Worm (Caenorhabditis elegans) whole organism, L4 larva: ENCODE results near the gene znf-622.
A peak's percentile ranks its signal among the peaks of the same experiment; 100 is the strongest.

Experiments used
- F10B5.3 ChIP-seq: sonication (generic microtip); optimal IDR thresholded peaks from 2 replicates; lab custom pipeline; 2016; ENCODE audit warnings: mild to moderate bottlenecking, missing genetic modification characterization, missing compliant biosample characterization
- F26F4.8 ChIP-seq: fragments of 200-800 bp; sonication (Bioruptor generic); conservative IDR thresholded peaks from 2 replicates; pipeline ENCODE4 v1.3.6; 2022; ENCODE audit warnings: missing genetic modification characterization, missing compliant biosample characterization
- F49E8.2 ChIP-seq: sonication (generic microtip); optimal IDR thresholded peaks from 2 replicates; lab custom pipeline; 2016; ENCODE audit warnings: missing compliant biosample characterization, mild to moderate bottlenecking, missing genetic modification characterization, borderline replicate concordance
- R02D3.7 ChIP-seq: fragments of 150-350 bp; sonication (generic microtip); optimal IDR thresholded peaks from 3 replicates; lab custom pipeline; 2014; ENCODE audit warnings: missing biosample characterization, missing genetic modification characterization
- T20F7.1 ChIP-seq: fragments of 200-800 bp; sonication (Bioruptor generic); optimal IDR thresholded peaks from 2 replicates; lab custom pipeline; 2018; ENCODE audit warnings: mild to moderate bottlenecking, missing genetic modification characterization, missing compliant biosample characterization
- Y48G9A.11 ChIP-seq: fragments of 200-800 bp; sonication (Bioruptor generic); IDR thresholded peaks from 2 replicates; pipeline ENCODE4 v1.3.6; 2022; ENCODE audit warnings: missing genetic modification reagents, missing genetic modification characterization, missing compliant biosample characterization
- Y5F2A.4 ChIP-seq: fragments of 200-800 bp; sonication (Bioruptor generic); optimal IDR thresholded peaks from 2 replicates; lab custom pipeline; 2018; ENCODE audit warnings: mild to moderate bottlenecking, missing genetic modification characterization, missing compliant biosample characterization
- ZK546.5 ChIP-seq, 2 experiments: sonication (generic microtip); optimal IDR thresholded peaks; 2 replicates each; lab custom pipeline; 2017; ENCODE audit warnings: missing biosample characterization in 2 of 2, missing genetic modification characterization in 2 of 2
- aha-1 ChIP-seq: fragments of 150-350 bp; peaks from one replicate; lab custom pipeline; 2014; ENCODE audit warnings: missing biosample characterization, missing genetic modification characterization
- ceh-20 ChIP-seq: fragments of 200-800 bp; sonication (Bioruptor generic); IDR thresholded peaks from 2 replicates; pipeline ENCODE4 v1.3.6; 2022; ENCODE audit warnings: missing genetic modification reagents, missing genetic modification characterization, missing compliant biosample characterization
- cey-2 ChIP-seq: sonication (generic microtip); optimal IDR thresholded peaks from 3 replicates; lab custom pipeline; 2017; ENCODE audit warnings: missing genetic modification characterization, mild to moderate bottlenecking, missing compliant biosample characterization, antibody characterized with exemption, borderline replicate concordance; ENCODE audit not compliant: insufficient read depth
- ctbp-1 ChIP-seq: fragments of 200-800 bp; sonication (Bioruptor generic); IDR thresholded peaks from 2 replicates; pipeline ENCODE4 v1.3.6; 2022; ENCODE audit warnings: missing genetic modification reagents, missing genetic modification characterization, missing compliant biosample characterization
- daf-16 ChIP-seq, 3 experiments: sonication (generic microtip); optimal IDR thresholded peaks; 2 replicates each; lab custom pipeline; 2016 to 2017; ENCODE audit warnings: missing genetic modification characterization in 3 of 3, missing genetic modification reagents in 3 of 3, mild to moderate bottlenecking in 2 of 3, missing compliant biosample characterization in 2 of 3, missing biosample characterization in 1 of 3, moderate library complexity in 1 of 3
- daf-19 ChIP-seq: fragments of 200-800 bp; sonication (Bioruptor generic); conservative IDR thresholded peaks from 2 replicates; pipeline ENCODE4 v1.3.6; 2022; ENCODE audit warnings: missing genetic modification characterization, missing compliant biosample characterization
- daf-8 ChIP-seq: fragments of 200-800 bp; sonication (Bioruptor generic); IDR thresholded peaks from 2 replicates; pipeline ENCODE4 v1.3.6; 2022; ENCODE audit warnings: missing genetic modification characterization, missing compliant biosample characterization
- dmd-6 ChIP-seq: fragments of 200-800 bp; sonication (Bioruptor generic); IDR thresholded peaks from 2 replicates; pipeline ENCODE4 v1.3.6; 2022; ENCODE audit warnings: missing genetic modification reagents, missing genetic modification characterization, missing compliant biosample characterization
- dpl-1 ChIP-seq: fragments of 150-350 bp; optimal IDR thresholded peaks from 2 replicates; lab custom pipeline; 2014; ENCODE audit warnings: missing biosample characterization, missing genetic modification reagents, missing genetic modification characterization
- dve-1 ChIP-seq: sonication (generic microtip); optimal IDR thresholded peaks from 2 replicates; lab custom pipeline; 2017; ENCODE audit warnings: antibody characterized with exemption, mild to moderate bottlenecking, missing genetic modification characterization, missing compliant biosample characterization; ENCODE audit not compliant: insufficient read depth
- egl-43 ChIP-seq: fragments of 200-800 bp; sonication (Bioruptor generic); IDR thresholded peaks from 2 replicates; pipeline ENCODE4 v1.3.6; 2022; ENCODE audit warnings: missing genetic modification reagents, missing genetic modification characterization, missing compliant biosample characterization
- fkh-10 ChIP-seq: fragments of 150-350 bp; optimal IDR thresholded peaks from 2 replicates; lab custom pipeline; 2014; ENCODE audit warnings: missing biosample characterization, missing genetic modification reagents, missing genetic modification characterization
- hlh-11 ChIP-seq: fragments of 200-800 bp; sonication (Bioruptor generic); optimal IDR thresholded peaks from 2 replicates; lab custom pipeline; 2018; ENCODE audit warnings: mild to moderate bottlenecking, missing genetic modification characterization, missing compliant biosample characterization
- hlh-30 ChIP-seq: sonication (generic microtip); optimal IDR thresholded peaks from 2 replicates; lab custom pipeline; 2017; ENCODE audit warnings: antibody characterized with exemption, mild to moderate bottlenecking, missing genetic modification characterization, missing compliant biosample characterization; ENCODE audit not compliant: insufficient read depth
- hmg-1.1 ChIP-seq: fragments of 200-800 bp; sonication (Bioruptor generic); IDR thresholded peaks from 2 replicates; pipeline ENCODE4 v1.3.6; 2022; ENCODE audit warnings: missing genetic modification reagents, missing genetic modification characterization, missing compliant biosample characterization
- jun-1 ChIP-seq: fragments of 150-350 bp; optimal IDR thresholded peaks from 2 replicates; lab custom pipeline; 2014; ENCODE audit warnings: missing biosample characterization, missing genetic modification reagents, missing genetic modification characterization
- lin-13 ChIP-seq: fragments of 150-350 bp; optimal IDR thresholded peaks from 2 replicates; lab custom pipeline; 2014; ENCODE audit warnings: missing biosample characterization, missing genetic modification reagents, missing genetic modification characterization
- lir-3 ChIP-seq: sonication (generic microtip); optimal IDR thresholded peaks from 2 replicates; lab custom pipeline; 2016; ENCODE audit warnings: mild to moderate bottlenecking, missing genetic modification characterization, missing compliant biosample characterization
- lsy-2 ChIP-seq, 2 experiments: fragments of 150-350 bp in 1 of 2; sonication (generic microtip) in 1 of 2; optimal IDR thresholded peaks; 2 replicates each; lab custom pipeline; 2014 to 2017; ENCODE audit warnings: missing biosample characterization in 2 of 2, missing genetic modification characterization in 2 of 2
- mdl-1 ChIP-seq, 2 experiments: fragments of 150-350 bp in 1 of 2; sonication (generic microtip) in 1 of 2; optimal IDR thresholded peaks; 2 replicates each; lab custom pipeline; 2014 to 2017; ENCODE audit warnings: missing biosample characterization in 2 of 2, missing genetic modification characterization in 2 of 2
- mdt-29 ChIP-seq: fragments of 200-800 bp; sonication (Bioruptor generic); IDR thresholded peaks from 2 replicates; pipeline ENCODE4 v1.3.6; 2022; ENCODE audit warnings: missing genetic modification reagents, missing genetic modification characterization, missing compliant biosample characterization
- mes-2 ChIP-seq: sonication (generic microtip); optimal IDR thresholded peaks from 2 replicates; lab custom pipeline; 2016; ENCODE audit warnings: missing genotype, mild to moderate bottlenecking, missing genetic modification characterization, missing compliant biosample characterization; ENCODE audit not compliant: poor library complexity, severe bottlenecking
- mxl-3 ChIP-seq: fragments of 200-800 bp; sonication (Bioruptor generic); optimal IDR thresholded peaks from 2 replicates; lab custom pipeline; 2018; ENCODE audit warnings: mild to moderate bottlenecking, missing genetic modification characterization, missing compliant biosample characterization
- nhr-11 ChIP-seq: fragments of 150-350 bp; optimal IDR thresholded peaks from 2 replicates; lab custom pipeline; 2014; ENCODE audit warnings: missing biosample characterization, missing genetic modification characterization
- nhr-237 ChIP-seq: sonication (generic microtip); optimal IDR thresholded peaks from 2 replicates; lab custom pipeline; 2017; ENCODE audit warnings: missing biosample characterization, missing genetic modification characterization
- nhr-25 ChIP-seq: sonication (generic microtip); optimal IDR thresholded peaks from 2 replicates; lab custom pipeline; 2017; ENCODE audit warnings: missing genetic modification characterization, mild to moderate bottlenecking, missing compliant biosample characterization, antibody characterized with exemption, moderate library complexity, borderline replicate concordance; ENCODE audit not compliant: insufficient read depth
- nhr-28 ChIP-seq: fragments of 150-350 bp; optimal IDR thresholded peaks from 2 replicates; lab custom pipeline; 2014; ENCODE audit warnings: missing biosample characterization, missing genetic modification characterization
- nhr-41 ChIP-seq: fragments of 200-800 bp; sonication (Bioruptor generic); IDR thresholded peaks from 2 replicates; pipeline ENCODE4 v1.3.6; 2022; ENCODE audit warnings: missing genetic modification reagents, missing genetic modification characterization, missing compliant biosample characterization
- nhr-76 ChIP-seq: fragments of 150-350 bp; optimal IDR thresholded peaks from 2 replicates; lab custom pipeline; 2014; ENCODE audit warnings: missing biosample characterization, missing genetic modification characterization
- nhr-77 ChIP-seq: fragments of 150-350 bp; optimal IDR thresholded peaks from 2 replicates; lab custom pipeline; 2014; ENCODE audit warnings: missing biosample characterization, missing genetic modification characterization
- php-3 ChIP-seq: fragments of 200-800 bp; sonication (Bioruptor generic); IDR thresholded peaks from 2 replicates; pipeline ENCODE4 v1.3.6; 2022; ENCODE audit warnings: missing genetic modification reagents, missing genetic modification characterization, missing compliant biosample characterization
- saeg-2 ChIP-seq: fragments of 200-800 bp; sonication (Bioruptor generic); IDR thresholded peaks from 2 replicates; pipeline ENCODE4 v1.3.6; 2022; ENCODE audit warnings: missing genetic modification reagents, missing genetic modification characterization, missing compliant biosample characterization
- tra-1 ChIP-seq: fragments of 200-800 bp; sonication (Bioruptor generic); IDR thresholded peaks from 2 replicates; pipeline ENCODE4 v1.3.6; 2022; ENCODE audit warnings: missing genetic modification reagents, missing genetic modification characterization, missing compliant biosample characterization
- unc-39 ChIP-seq: sonication (generic microtip); optimal IDR thresholded peaks from 2 replicates; lab custom pipeline; 2017; ENCODE audit warnings: missing biosample characterization, missing genetic modification characterization
- unc-62 ChIP-seq, 3 experiments: fragments of 150-350 bp in 1 of 3; sonication (generic microtip); optimal IDR thresholded peaks in 2 of 3; peaks in 1 of 3; 1 replicate in 1 of 3; 2 replicates in 2 of 3; lab custom pipeline; 2014 to 2017; ENCODE audit warnings: missing biosample characterization in 3 of 3, missing genetic modification characterization in 3 of 3, missing genetic modification reagents in 3 of 3, missing genotype in 1 of 3
- ztf-11 ChIP-seq: fragments of 150-350 bp; optimal IDR thresholded peaks from 2 replicates; lab custom pipeline; 2014; ENCODE audit warnings: missing biosample characterization, missing genetic modification characterization

The znf-622 gene

DNA sequence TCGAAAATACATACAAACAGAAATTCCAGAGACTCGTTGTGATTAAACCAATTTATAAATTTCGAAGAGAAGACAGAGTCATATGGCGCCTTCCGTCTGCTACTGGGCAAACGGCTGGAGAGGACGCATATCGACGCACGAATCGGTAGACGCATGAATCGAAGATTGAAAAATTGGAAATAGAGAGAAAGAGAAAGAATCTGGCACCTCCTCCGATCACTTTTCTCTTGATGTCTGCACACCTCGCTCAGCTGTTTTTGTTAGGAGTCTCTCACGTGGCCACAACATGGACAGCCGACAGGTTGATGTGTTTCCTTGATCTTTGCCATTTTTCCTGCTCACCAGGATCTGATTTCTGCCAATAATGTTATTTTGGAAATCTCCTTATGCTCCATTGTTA, 21.3 kb upstream of the znf-622 start:
- 0 out of 2 replicates have a peak, but pooled peaks have one; percentile 41 for TF ChIP-seq tra-1
- peak; percentile 96 for TF ChIP-seq aha-1 (tag; lab: Kevin White, UChicago)
- TF ChIP-seq nhr-28 (tag; lab: Kevin White, UChicago): peak; percentile 35
- TF ChIP-seq unc-62 (GFP tag; optimal IDR thresholded peaks at IDR 0.05 in 1 of 2; lab: Kevin White, UChicago): peak in 1 of 2 experiments; percentile 96
- TF ChIP-seq unc-62 (tag; optimal IDR thresholded peaks at IDR 0.05; lab: Kevin White, UChicago): no peak
- peak in 1 of 2 experiments; percentile 31 for TF ChIP-seq lsy-2 (tag; optimal IDR thresholded peaks at IDR 0.05; lab: Kevin White, UChicago)
- no peak for TF ChIP-seq dve-1
- TF ChIP-seq nhr-76 (tag; lab: Kevin White, UChicago): peak; percentile 38
- TF ChIP-seq Y48G9A.11 (GFP tag; lab: Robert Waterston, UW): no peak
- TF ChIP-seq mes-2: peak; percentile 1
- TF ChIP-seq mxl-3: peak; percentile 62
- TF ChIP-seq hlh-11: peak; percentile 72
- peak in 1 of 2 experiments; percentile 12 for TF ChIP-seq mdl-1 (tag; optimal IDR thresholded peaks at IDR 0.05; lab: Kevin White, UChicago)
- peak; percentile 57 for TF ChIP-seq dmd-6
- peak; percentile 52 for TF ChIP-seq hlh-30
- TF ChIP-seq ZK546.5 (tag; optimal IDR thresholded peaks at IDR 0.05; lab: Kevin White, UChicago): no peak

DNA sequence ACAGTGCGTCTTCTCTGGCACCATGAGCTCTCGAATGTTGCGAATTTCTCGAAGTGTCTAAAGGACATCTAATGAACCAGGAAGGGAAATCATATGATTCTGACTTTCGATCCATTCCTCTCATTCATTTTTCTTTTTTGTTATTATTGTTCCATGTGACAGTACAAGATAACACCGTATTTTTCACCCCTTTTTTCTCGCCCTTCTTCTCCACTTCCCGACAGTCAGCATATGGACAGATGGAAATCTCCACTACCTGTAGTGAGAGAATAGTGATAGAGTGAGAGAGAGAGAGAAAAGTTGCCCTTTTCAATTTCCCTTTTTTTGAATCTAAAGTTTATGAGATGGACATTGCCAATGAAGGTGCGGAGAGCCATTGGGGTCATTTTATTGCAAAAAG, 20.6 kb upstream of the znf-622 start:
- TF ChIP-seq daf-19 (no peak), hlh-30 (peak; percentile 78), dmd-6 (peak; percentile 71), php-3 (no peak), ceh-20 (no peak), daf-8 (GFP tag; lab: Robert Waterston, UW) (no peak), dpl-1 (GFP tag; lab: Kevin White, UChicago) (peak; percentile 7), mes-2 (peak; percentile 19), F49E8.2 (tag; lab: Kevin White, UChicago) (no peak), daf-16 (GFP tag; optimal IDR thresholded peaks at IDR 0.05; lab: Kevin White, UChicago) (no peak), daf-16 (tag; optimal IDR thresholded peaks at IDR 0.05; lab: Kevin White, UChicago) (no peak), lsy-2 (tag; optimal IDR thresholded peaks at IDR 0.05; lab: Kevin White, UChicago) (peak in 1 of 2 experiments; percentile 24), mxl-3 (peak; percentile 67), mdl-1 (tag; optimal IDR thresholded peaks at IDR 0.05; lab: Kevin White, UChicago) (peak in 1 of 2 experiments; percentile 50), nhr-11 (tag; lab: Kevin White, UChicago) (no peak), hmg-1.1 (GFP tag; lab: Robert Waterston, UW) (0 out of 2 replicates have a peak, but pooled peaks have one; percentile 7), nhr-28 (tag; lab: Kevin White, UChicago) (peak; percentile 90), F10B5.3 (tag; lab: Kevin White, UChicago) (no peak), hlh-11 (peak; percentile 14), ztf-11 (no peak), aha-1 (tag; lab: Kevin White, UChicago) (peak; percentile 95), nhr-77 (tag; lab: Kevin White, UChicago) (peak; percentile 24), T20F7.1 (no peak)

DNA sequence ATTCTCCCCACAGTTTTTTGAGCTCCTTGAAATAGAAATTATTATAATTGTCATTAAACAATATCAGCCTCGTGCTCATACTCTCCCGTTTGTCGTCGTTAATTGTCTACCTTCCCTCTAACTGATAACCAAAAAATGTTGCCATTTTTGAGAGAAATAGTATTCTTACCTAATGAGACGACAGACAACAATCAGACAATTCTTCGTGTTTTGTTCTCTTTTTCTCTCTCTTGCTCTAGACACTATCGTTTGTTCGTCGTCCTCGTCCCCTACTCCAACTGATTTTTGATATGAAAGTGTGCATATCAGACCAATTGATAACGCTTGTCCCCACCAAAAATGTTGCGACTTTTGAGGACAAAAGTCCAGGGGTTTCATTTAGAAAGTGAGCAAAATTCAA, 19.9 kb upstream of the znf-622 start:
- TF ChIP-seq Y5F2A.4 (GFP tag; lab: Kevin White, UChicago) (no peak), lsy-2 (tag; optimal IDR thresholded peaks at IDR 0.05; lab: Kevin White, UChicago) (peak; percentile 25 to 34), nhr-77 (tag; lab: Kevin White, UChicago) (peak; percentile 41), egl-43 (GFP tag; lab: Robert Waterston, UW) (no peak), nhr-11 (tag; lab: Kevin White, UChicago) (no peak), unc-39 (tag; lab: Kevin White, UChicago) (no peak), daf-16 (GFP tag; optimal IDR thresholded peaks at IDR 0.05; lab: Kevin White, UChicago) (peak in 1 of 2 experiments; percentile 15), daf-16 (tag; optimal IDR thresholded peaks at IDR 0.05; lab: Kevin White, UChicago) (peak; percentile 80), hlh-11 (peak; percentile 89), daf-8 (GFP tag; lab: Robert Waterston, UW) (no peak), nhr-237 (tag; lab: Kevin White, UChicago) (no peak), nhr-41 (GFP tag; lab: Robert Waterston, UW) (no peak), jun-1 (tag; lab: Kevin White, UChicago) (no peak), mdl-1 (tag; optimal IDR thresholded peaks at IDR 0.05; lab: Kevin White, UChicago) (peak in 1 of 2 experiments; percentile 66), nhr-25 (tag; lab: Kevin White, UChicago) (no peak), F26F4.8 (GFP tag; lab: Robert Waterston, UW) (no peak), lir-3 (tag; lab: Kevin White, UChicago) (no peak), ZK546.5 (tag; optimal IDR thresholded peaks at IDR 0.05; lab: Kevin White, UChicago) (no peak), cey-2 (tag; lab: Kevin White, UChicago) (no peak), ctbp-1 (no peak), ceh-20 (no peak), saeg-2 (GFP tag; lab: Robert Waterston, UW) (no peak), mdt-29 (GFP tag; lab: Robert Waterston, UW) (no peak), php-3 (peak; percentile 61; the same call in 1 of the 2 replicates), lin-13 (GFP tag; lab: Kevin White, UChicago) (peak; percentile 7), fkh-10 (GFP tag; lab: Kevin White, UChicago) (no peak), R02D3.7 (no peak)
